Worm (Caenorhabditis elegans): Measurements from ENCODE around the gene mlcd-1.
A peak's percentile ranks its signal among the peaks of the same experiment; 100 is the strongest.

The mlcd-1 gene

ce11 chrIII:4525998-4526397, 41.9 kb downstream of the mlcd-1 start:
- TF ChIP-seq tbx-8 (GFP tag; optimal IDR thresholded peaks at IDR 0.05) (no peak), mab-5 (tag; optimal IDR thresholded peaks at IDR 0.05) (no peak), snpc-4 (tag; optimal IDR thresholded peaks at IDR 0.05) (no peak)

DNA sequence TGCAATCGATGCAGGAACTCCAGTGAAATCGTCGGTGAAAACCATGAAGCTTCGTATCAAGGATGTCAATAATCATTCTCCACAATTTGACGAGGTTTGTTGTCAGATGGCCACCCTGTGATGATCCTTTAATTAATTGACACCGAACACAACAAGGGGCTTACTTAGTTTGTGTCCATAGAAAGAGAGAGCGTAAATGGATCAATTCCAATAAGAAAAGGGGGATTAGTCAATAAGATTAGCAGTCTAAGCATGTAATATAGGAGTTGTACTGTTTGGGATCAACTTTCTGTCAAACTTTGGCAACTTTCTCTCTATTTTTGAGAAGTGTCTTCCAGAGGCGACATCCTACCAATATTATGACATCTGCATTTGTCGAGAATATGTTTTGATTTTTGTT, 43.9 kb downstream of the mlcd-1 start:
- TF ChIP-seq elt-3 (tag; optimal IDR thresholded peaks at IDR 0.05), result no peak
- peak; percentile 95 for TF ChIP-seq ces-1 (GFP tag; optimal IDR thresholded peaks at IDR 0.05)

DNA sequence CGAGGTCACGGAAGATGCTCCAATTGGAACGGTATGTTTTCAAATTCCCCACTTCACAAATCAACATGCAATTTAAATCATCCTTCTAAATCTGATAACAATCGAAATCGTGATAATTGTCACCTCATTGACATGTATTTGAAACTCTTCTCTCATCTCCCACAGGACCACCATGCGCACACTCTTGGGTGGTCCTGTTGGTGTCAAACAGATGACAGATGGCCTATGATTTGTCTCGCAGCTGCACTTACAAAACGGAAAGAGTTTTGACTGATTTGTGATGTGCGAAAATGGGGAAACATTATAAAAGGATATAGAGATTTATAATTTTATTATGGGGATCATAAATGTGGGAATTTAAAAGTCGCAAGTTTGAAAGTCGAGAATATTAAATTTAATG, 44.5 kb downstream of the mlcd-1 start:
- TF ChIP-seq lin-32 (GFP tag; optimal IDR thresholded peaks at IDR 0.05), result no peak
- no peak for TF ChIP-seq tbx-8 (GFP tag; optimal IDR thresholded peaks at IDR 0.05)
- no peak for TF ChIP-seq nhr-237 (tag; optimal IDR thresholded peaks at IDR 0.05)
- peak; percentile 27 for TF ChIP-seq hlh-1 (tag; optimal IDR thresholded peaks at IDR 0.05)
- no peak for TF ChIP-seq elt-3 (tag; optimal IDR thresholded peaks at IDR 0.05)
- TF ChIP-seq lsy-2 (tag; optimal IDR thresholded peaks at IDR 0.05), result no peak
- no peak for TF ChIP-seq snpc-4 (tag; optimal IDR thresholded peaks at IDR 0.05)
- TF ChIP-seq drap-1 (GFP tag; optimal IDR thresholded peaks at IDR 0.05), result no peak
- no peak for TF ChIP-seq ceh-39 (tag; optimal IDR thresholded peaks at IDR 0.05)
- TF ChIP-seq nhr-12 (tag; optimal IDR thresholded peaks at IDR 0.05), result no peak
- TF ChIP-seq unc-62 (GFP tag; optimal IDR thresholded peaks at IDR 0.05), result peak; percentile 61
- no peak for TF ChIP-seq ceh-43 (GFP tag; optimal IDR thresholded peaks at IDR 0.05)
- peak; percentile 59 for TF ChIP-seq ces-1 (GFP tag; optimal IDR thresholded peaks at IDR 0.05)
- TF ChIP-seq cnd-1 (tag; optimal IDR thresholded peaks at IDR 0.05), result peak; percentile 86

- TF ChIP-seq pha-4 (tag; optimal IDR thresholded peaks at IDR 0.05), result no peak
- no peak for TF ChIP-seq elt-1 (tag; optimal IDR thresholded peaks at IDR 0.05; ENCODE audit: borderline replicate concordance, insufficient read depth)
- no peak for TF ChIP-seq cnd-1 (tag; optimal IDR thresholded peaks at IDR 0.05)
- no peak for TF ChIP-seq unc-39 (tag; optimal IDR thresholded peaks at IDR 0.05)
- no peak for TF ChIP-seq mab-5 (tag; optimal IDR thresholded peaks at IDR 0.05)
- TF ChIP-seq ces-1 (GFP tag; optimal IDR thresholded peaks at IDR 0.05), result no peak
- no peak for TF ChIP-seq nhr-12 (tag; optimal IDR thresholded peaks at IDR 0.05)
- no peak for TF ChIP-seq bed-3 (GFP tag; optimal IDR thresholded peaks at IDR 0.05)
- TF ChIP-seq lin-13 (tag; optimal IDR thresholded peaks at IDR 0.05), result no peak
- no peak for TF ChIP-seq ceh-39 (tag; optimal IDR thresholded peaks at IDR 0.05)
- TF ChIP-seq nhr-76 (tag; optimal IDR thresholded peaks at IDR 0.05), result no peak
- TF ChIP-seq mep-1 (tag; optimal IDR thresholded peaks at IDR 0.05), result no peak
Measured at ce11 chrIII:4520057-4520456, 47.9 kb downstream of the mlcd-1 start, which contains the start of gene cdh-4. Gene cdh-4 (plus strand): TSS chrIII:4520357.

- TF ChIP-seq lsy-2 (tag; optimal IDR thresholded peaks at IDR 0.05), result no peak
- no peak for TF ChIP-seq nhr-12 (tag; optimal IDR thresholded peaks at IDR 0.05)
- no peak for TF ChIP-seq unc-62 (GFP tag; optimal IDR thresholded peaks at IDR 0.05)
- TF ChIP-seq ceh-39 (tag; optimal IDR thresholded peaks at IDR 0.05), result no peak
- no peak for TF ChIP-seq unc-120 (tag; optimal IDR thresholded peaks at IDR 0.05; ENCODE audit: poor library complexity, severe bottlenecking)
- TF ChIP-seq pha-4 (tag; optimal IDR thresholded peaks at IDR 0.05), result no peak
- TF ChIP-seq elt-1 (tag; optimal IDR thresholded peaks at IDR 0.05; ENCODE audit: borderline replicate concordance, insufficient read depth), result no peak
- no peak for TF ChIP-seq tbx-8 (GFP tag; optimal IDR thresholded peaks at IDR 0.05)
- no peak for TF ChIP-seq nhr-2 (tag; optimal IDR thresholded peaks at IDR 0.05)
- no peak for TF ChIP-seq hlh-1 (tag; optimal IDR thresholded peaks at IDR 0.05)
- peak; percentile 67 for TF ChIP-seq ces-1 (GFP tag; optimal IDR thresholded peaks at IDR 0.05)
- no peak for TF ChIP-seq ceh-83 (GFP tag; optimal IDR thresholded peaks at IDR 0.05)
- peak; percentile 60 for TF ChIP-seq mls-2 (tag; optimal IDR thresholded peaks at IDR 0.05)
- no peak for TF ChIP-seq sptf-1 (tag; optimal IDR thresholded peaks at IDR 0.05)
- TF ChIP-seq blmp-1 (tag; optimal IDR thresholded peaks at IDR 0.05), result no peak
- TF ChIP-seq drap-1 (GFP tag; optimal IDR thresholded peaks at IDR 0.05), result no peak
- TF ChIP-seq bed-3 (GFP tag; optimal IDR thresholded peaks at IDR 0.05), result no peak
- TF ChIP-seq nhr-237 (tag; optimal IDR thresholded peaks at IDR 0.05), result no peak
- TF ChIP-seq sem-2 (GFP tag; optimal IDR thresholded peaks at IDR 0.05), result no peak
- TF ChIP-seq unc-39 (tag; optimal IDR thresholded peaks at IDR 0.05), result no peak
- no peak for TF ChIP-seq ham-2 (GFP tag; optimal IDR thresholded peaks at IDR 0.05)
- TF ChIP-seq ztf-11 (tag; optimal IDR thresholded peaks at IDR 0.05), result no peak
- TF ChIP-seq flh-1 (GFP tag; optimal IDR thresholded peaks at IDR 0.05), result no peak
- no peak for TF ChIP-seq nhr-76 (tag; optimal IDR thresholded peaks at IDR 0.05)
- TF ChIP-seq snpc-4 (tag; optimal IDR thresholded peaks at IDR 0.05), result no peak
- TF ChIP-seq mep-1 (tag; optimal IDR thresholded peaks at IDR 0.05), result no peak
- TF ChIP-seq nhr-28 (tag; optimal IDR thresholded peaks at IDR 0.05), result no peak
- no peak for TF ChIP-seq zip-8 (tag; optimal IDR thresholded peaks at IDR 0.05)
- TF ChIP-seq mab-5 (tag; optimal IDR thresholded peaks at IDR 0.05), result no peak
- peak; percentile 52 for TF ChIP-seq ceh-43 (GFP tag; optimal IDR thresholded peaks at IDR 0.05)
- no peak for TF ChIP-seq lin-13 (tag; optimal IDR thresholded peaks at IDR 0.05)
- TF ChIP-seq cnd-1 (tag; optimal IDR thresholded peaks at IDR 0.05), result peak; percentile 77
- TF ChIP-seq elt-3 (tag; optimal IDR thresholded peaks at IDR 0.05), result no peak
- TF ChIP-seq M03D4.4 (tag; optimal IDR thresholded peaks at IDR 0.05), result no peak
- TF ChIP-seq lin-32 (GFP tag; optimal IDR thresholded peaks at IDR 0.05), result peak; percentile 55
Measured at ce11 chrIII:4519410-4519809, 48.5 kb downstream of the mlcd-1 start.
